Fruit fly (Drosophila melanogaster) whole organism, pupa: ENCODE data around the gene sro.

Experiments
- CG32121 ChIP-seq: fragments of 200-800 bp; sonication (Bioruptor generic); IDR thresholded peaks from 2 replicates; pipeline ENCODE4 v1.3.6; 2022; ENCODE audit warnings: missing biosample characterization, missing genetic modification characterization
- EcR ChIP-seq: fragments of 200-800 bp; sonication (Bioruptor generic); optimal IDR thresholded peaks from 3 replicates; lab custom pipeline; 2019; ENCODE audit warnings: missing biosample characterization, missing genetic modification characterization, mild to moderate bottlenecking, moderate library complexity, missing genetic modification reagents
- fd96Ca ChIP-seq: fragments of 200-800 bp; sonication (Bioruptor generic); IDR thresholded peaks from 3 replicates; pipeline ENCODE4 v1.3.6; 2022; ENCODE audit warnings: missing biosample characterization, missing genetic modification characterization

- TF ChIP-seq fd96Ca (GFP tag; lab: Robert Waterston, UW) (no peak), EcR (no peak), CG32121 (GFP tag; lab: Robert Waterston, UW) (no peak)
Measured at dm6 chr3R:29817664-29818063, 23.3 kb downstream of the sro start, which contains the start of gene CG7829.
